Fruit fly (Drosophila melanogaster) whole organism, embryonic: ENCODE results near the gene CG7974.

Experiments
- BtbVII ChIP-seq: fragments of 200-800 bp; sonication (Bioruptor generic); optimal IDR thresholded peaks from 3 replicates; lab custom pipeline; 2017; ENCODE audit warnings: missing biosample characterization, mild to moderate bottlenecking, missing genetic modification characterization
- C15 ChIP-seq: fragments of 200-800 bp; sonication (Bioruptor generic); IDR thresholded peaks from 3 replicates; pipeline ENCODE4 v1.3.6; 2022; ENCODE audit warnings: missing biosample characterization, missing genetic modification characterization
- CG10267 ChIP-seq: fragments of 200-800 bp; sonication (Bioruptor generic); optimal IDR thresholded peaks from 2 replicates; lab custom pipeline; 2018; ENCODE audit warnings: missing biosample characterization, mild to moderate bottlenecking, missing genetic modification characterization, moderate library complexity
- CG10543 ChIP-seq: fragments of 200-800 bp; sonication (Bioruptor generic); optimal IDR thresholded peaks from 3 replicates; lab custom pipeline; 2017; ENCODE audit warnings: missing biosample characterization, mild to moderate bottlenecking, missing genetic modification characterization, moderate library complexity
- CG13287 ChIP-seq: fragments of 200-800 bp; sonication (Bioruptor generic); IDR thresholded peaks from 2 replicates; pipeline ENCODE4 v1.3.6; 2022; ENCODE audit warnings: missing biosample characterization, missing genetic modification characterization; ENCODE audit not compliant: partially characterized antibody
- CG13624 ChIP-seq: fragments of 200-800 bp; sonication (Bioruptor generic); optimal IDR thresholded peaks from 2 replicates; lab custom pipeline; 2016; ENCODE audit warnings: missing biosample characterization, missing genetic modification characterization
- CG14050 ChIP-seq: fragments of 200-800 bp; sonication (Bioruptor generic); IDR thresholded peaks from 3 replicates; pipeline ENCODE4 v1.3.6; 2022; ENCODE audit warnings: missing biosample characterization, missing genetic modification characterization
- CG1529 ChIP-seq: fragments of 200-800 bp; sonication (Bioruptor generic); optimal IDR thresholded peaks from 3 replicates; lab custom pipeline; 2018; ENCODE audit warnings: missing biosample characterization, missing genetic modification characterization
- CG17186 ChIP-seq: fragments of 200-800 bp; sonication (Bioruptor generic); optimal IDR thresholded peaks from 3 replicates; lab custom pipeline; 2017; ENCODE audit warnings: missing biosample characterization, missing genetic modification reagents, missing genetic modification characterization
- CG17568 ChIP-seq: fragments of 200-800 bp; sonication (Bioruptor generic); optimal IDR thresholded peaks from 2 replicates; lab custom pipeline; 2018; ENCODE audit warnings: missing biosample characterization, mild to moderate bottlenecking, missing genetic modification characterization, moderate library complexity
- CG18599 ChIP-seq: fragments of 200-800 bp; sonication (Bioruptor generic); optimal IDR thresholded peaks from 3 replicates; lab custom pipeline; 2017; ENCODE audit warnings: missing biosample characterization, missing genetic modification characterization, mild to moderate bottlenecking, moderate library complexity, missing genetic modification reagents
- CG2889 ChIP-seq: fragments of 200-800 bp; sonication (Bioruptor generic); IDR thresholded peaks from 3 replicates; pipeline ENCODE4 v1.3.6; 2022; ENCODE audit warnings: missing biosample characterization, missing genetic modification characterization
- CG3065 ChIP-seq: fragments of 200-800 bp; sonication (Bioruptor generic); optimal IDR thresholded peaks from 2 replicates; lab custom pipeline; 2016; ENCODE audit warnings: missing biosample characterization, missing genetic modification characterization
- CG4707 ChIP-seq: fragments of 200-800 bp; sonication (Bioruptor generic); optimal IDR thresholded peaks from 2 replicates; lab custom pipeline; 2018; ENCODE audit warnings: missing biosample characterization, mild to moderate bottlenecking, missing genetic modification characterization, moderate library complexity
- CG6175 ChIP-seq: fragments of 200-800 bp; sonication (Bioruptor generic); IDR thresholded peaks from 3 replicates; pipeline ENCODE4 v1.3.6; 2022; ENCODE audit warnings: missing biosample characterization, missing genetic modification characterization
- CG6765 ChIP-seq: fragments of 200-800 bp; sonication (Bioruptor generic); optimal IDR thresholded peaks from 3 replicates; lab custom pipeline; 2017; ENCODE audit warnings: missing biosample characterization, mild to moderate bottlenecking, missing genetic modification characterization
- CG8359 ChIP-seq: fragments of 200-800 bp; sonication (Bioruptor generic); optimal IDR thresholded peaks from 2 replicates; lab custom pipeline; 2017; ENCODE audit warnings: missing biosample characterization, mild to moderate bottlenecking, missing genetic modification characterization, borderline replicate concordance
- CG9609 ChIP-seq: fragments of 200-800 bp; sonication (Bioruptor generic); optimal IDR thresholded peaks from 3 replicates; lab custom pipeline; 2016; ENCODE audit warnings: missing biosample characterization, missing genetic modification characterization
- CG9797 ChIP-seq: fragments of 200-800 bp; sonication (Bioruptor generic); optimal IDR thresholded peaks from 3 replicates; lab custom pipeline; 2018; ENCODE audit warnings: missing biosample characterization, mild to moderate bottlenecking, missing genetic modification characterization
- CG9876 ChIP-seq: fragments of 200-800 bp; sonication (Bioruptor generic); optimal IDR thresholded peaks from 2 replicates; lab custom pipeline; 2016; ENCODE audit warnings: missing biosample characterization, missing genetic modification characterization
- Deaf1 ChIP-seq: fragments of 200-800 bp; optimal IDR thresholded peaks from 3 replicates; lab custom pipeline; 2019; ENCODE audit warnings: missing biosample characterization, mild to moderate bottlenecking, missing genetic modification characterization, moderate library complexity
- E2f2 ChIP-seq: fragments of 200-800 bp; sonication (Bioruptor generic); IDR thresholded peaks from 2 replicates; pipeline ENCODE4 v1.3.6; 2022; ENCODE audit warnings: missing biosample characterization, missing genetic modification characterization
- Fer1 ChIP-seq: fragments of 200-800 bp; sonication (Bioruptor generic); optimal IDR thresholded peaks from 2 replicates; lab custom pipeline; 2017; ENCODE audit warnings: missing biosample characterization, mild to moderate bottlenecking, missing genetic modification characterization
- HHEX ChIP-seq: fragments of 200-800 bp; sonication (Bioruptor generic); optimal IDR thresholded peaks from 3 replicates; lab custom pipeline; 2017; ENCODE audit warnings: missing biosample characterization, mild to moderate bottlenecking, missing genetic modification characterization, missing genetic modification reagents
- MBD-R2 ChIP-seq: fragments of 200-800 bp; sonication (Bioruptor generic); IDR thresholded peaks from 2 replicates; pipeline ENCODE4 v1.3.6; 2022; ENCODE audit warnings: missing biosample characterization, missing genetic modification characterization
- MESR4 ChIP-seq: fragments of 200-800 bp; sonication (Bioruptor generic); optimal IDR thresholded peaks from 2 replicates; lab custom pipeline; 2018; ENCODE audit warnings: missing biosample characterization, mild to moderate bottlenecking, missing genetic modification characterization, moderate library complexity
- Med ChIP-seq: fragments of 200-800 bp; sonication (Bioruptor generic); peaks from one replicate; lab custom pipeline; 2016; ENCODE audit warnings: missing biosample characterization, missing genetic modification characterization, mild to moderate bottlenecking, inconsistent platforms, moderate library complexity
- Nf-YC ChIP-seq: fragments of 200-800 bp; optimal IDR thresholded peaks from 3 replicates; lab custom pipeline; 2019; ENCODE audit warnings: missing biosample characterization, mild to moderate bottlenecking, missing genetic modification characterization, moderate library complexity
- Opbp ChIP-seq: fragments of 200-800 bp; sonication (Bioruptor generic); IDR thresholded peaks from 3 replicates; pipeline ENCODE4 v1.3.6; 2022; ENCODE audit warnings: missing biosample characterization, missing genetic modification characterization; ENCODE audit not compliant: partially characterized antibody
- Sin3A ChIP-seq: fragments of >200 bp; optimal IDR thresholded peaks from 2 replicates; lab custom pipeline; 2018
- Six4 ChIP-seq: fragments of 200-800 bp; sonication (Bioruptor generic); optimal IDR thresholded peaks from 2 replicates; lab custom pipeline; 2016; ENCODE audit warnings: missing biosample characterization, missing genetic modification characterization
- Sox102F ChIP-seq: fragments of 200-800 bp; sonication (Bioruptor generic); optimal IDR thresholded peaks from 2 replicates; lab custom pipeline; 2018; ENCODE audit warnings: missing biosample characterization, mild to moderate bottlenecking, missing genetic modification characterization, moderate library complexity
- Trl ChIP-seq, 3 experiments: fragments of >200 bp in 2 of 3; fragments of 200-800 bp in 1 of 3; sonication (Bioruptor generic) in 1 of 3; optimal IDR thresholded peaks; 2 replicates in 1 of 3; 3 replicates in 2 of 3; lab custom pipeline; 2016 to 2017; ENCODE audit warnings: missing biosample characterization in 1 of 3, missing genetic modification characterization in 1 of 3
- Vsx1 ChIP-seq: fragments of 200-800 bp; sonication (Bioruptor generic); optimal IDR thresholded peaks from 2 replicates; lab custom pipeline; 2017; ENCODE audit warnings: missing biosample characterization, mild to moderate bottlenecking, missing genetic modification characterization, missing genetic modification reagents
- al ChIP-seq: fragments of 200-800 bp; sonication (Bioruptor generic); IDR thresholded peaks from 2 replicates; pipeline ENCODE4 v1.3.6; 2022; ENCODE audit warnings: missing biosample characterization, missing genetic modification characterization
- chinmo ChIP-seq: fragments of 200-800 bp; sonication (Bioruptor generic); IDR thresholded peaks from 4 replicates; pipeline ENCODE4 v1.3.6; 2022; ENCODE audit warnings: missing biosample characterization, missing genetic modification characterization; ENCODE audit not compliant: partially characterized antibody
- chn ChIP-seq: fragments of 200-800 bp; sonication (Bioruptor generic); optimal IDR thresholded peaks from 2 replicates; lab custom pipeline; 2016; ENCODE audit warnings: missing biosample characterization, missing genetic modification characterization
- croc ChIP-seq: fragments of 200-800 bp; sonication (Bioruptor generic); conservative IDR thresholded peaks from 3 replicates; pipeline ENCODE4 v1.3.6; 2022; ENCODE audit warnings: missing biosample characterization, missing genetic modification characterization
- dpn ChIP-seq, 2 experiments: fragments of 200-800 bp; sonication (Bioruptor generic); optimal IDR thresholded peaks; 3 replicates each; lab custom pipeline; 2016; ENCODE audit warnings: missing biosample characterization in 2 of 2, missing genetic modification characterization in 2 of 2
- gsb-n ChIP-seq: fragments of 200-800 bp; sonication (Bioruptor generic); optimal IDR thresholded peaks from 3 replicates; lab custom pipeline; 2018; ENCODE audit warnings: missing biosample characterization, mild to moderate bottlenecking, missing genetic modification characterization
- ham ChIP-seq: fragments of 200-800 bp; sonication (Bioruptor generic); IDR thresholded peaks from 2 replicates; pipeline ENCODE4 v1.3.6; 2022; ENCODE audit warnings: missing biosample characterization, missing genetic modification characterization
- nom ChIP-seq: fragments of 200-800 bp; sonication (Bioruptor generic); optimal IDR thresholded peaks from 2 replicates; lab custom pipeline; 2017; ENCODE audit warnings: missing biosample characterization, missing genetic modification characterization, mild to moderate bottlenecking, moderate library complexity, missing genetic modification reagents
- peb ChIP-seq: fragments of 200-800 bp; sonication (Bioruptor generic); IDR thresholded peaks from 2 replicates; pipeline ENCODE4 v1.3.6; 2022; ENCODE audit warnings: missing biosample characterization, missing genetic modification characterization
- pzg ChIP-seq: fragments of 200-800 bp; sonication (Bioruptor generic); optimal IDR thresholded peaks from 3 replicates; lab custom pipeline; 2018; ENCODE audit warnings: missing biosample characterization, mild to moderate bottlenecking, missing genetic modification characterization, moderate library complexity
- seq ChIP-seq: fragments of 200-800 bp; sonication (Bioruptor generic); IDR thresholded peaks from 2 replicates; pipeline ENCODE4 v1.3.6; 2022; ENCODE audit warnings: missing biosample characterization, missing genetic modification characterization
- shn ChIP-seq: fragments of 200-800 bp; sonication (Bioruptor generic); optimal IDR thresholded peaks from 3 replicates; lab custom pipeline; 2016; ENCODE audit warnings: missing biosample characterization, missing genetic modification characterization
- stwl ChIP-seq: fragments of 200-800 bp; sonication (Bioruptor generic); optimal IDR thresholded peaks from 3 replicates; lab custom pipeline; 2018; ENCODE audit warnings: missing biosample characterization, mild to moderate bottlenecking, missing genetic modification characterization, moderate library complexity
- tx ChIP-seq: fragments of 200-800 bp; sonication (Bioruptor generic); optimal IDR thresholded peaks from 2 replicates; lab custom pipeline; 2016; ENCODE audit warnings: missing biosample characterization, missing genetic modification characterization
- wek ChIP-seq: fragments of 200-800 bp; sonication (Bioruptor generic); optimal IDR thresholded peaks from 3 replicates; lab custom pipeline; 2018; ENCODE audit warnings: missing biosample characterization, mild to moderate bottlenecking, missing genetic modification characterization, moderate library complexity
- zf30C ChIP-seq: fragments of 200-800 bp; sonication (Bioruptor generic); optimal IDR thresholded peaks from 3 replicates; lab custom pipeline; 2018; ENCODE audit warnings: missing biosample characterization, mild to moderate bottlenecking, missing genetic modification characterization

Gene CG7974

dm6 chr3L:1652700-1653200, 12.2 kb upstream of the CG7974 start, which contains the start of the genes CG7970 and Vta1 (continued):
- TF ChIP-seq Sox102F (no peak), CG18599 (GFP tag; lab: Kevin White, UChicago) (no peak), chn (no peak), C15 (GFP tag; lab: Robert Waterston, UW) (no peak), CG14050 (no peak), BtbVII (no peak), tx (no peak), seq (GFP tag; lab: Robert Waterston, UW) (no peak), Nf-YC (tag; lab: Kevin White, UChicago) (no peak), CG13287 (GFP tag; lab: Robert Waterston, UW) (peak; percentile 43; the same call in 1 of the 2 replicates), CG3065 (GFP tag; lab: Kevin White, UChicago) (no peak), CG8359 (GFP tag; lab: Kevin White, UChicago) (no peak), al (no peak), Deaf1 (peak; percentile 74), CG6765 (GFP tag; lab: Kevin White, UChicago) (no peak), CG10267 (tag; lab: Kevin White, UChicago) (peak; percentile 12), wek (GFP tag; lab: Kevin White, UChicago) (no peak), CG1529 (GFP tag; lab: Kevin White, UChicago) (no peak), CG9876 (no peak), CG17186 (no peak), CG4707 (GFP tag; lab: Kevin White, UChicago) (no peak), CG6175 (GFP tag; lab: Robert Waterston, UW) (no peak), shn (no peak), E2f2 (GFP tag; lab: Robert Waterston, UW) (peak; percentile 42; the same call in 1 of the 2 replicates), CG17568 (GFP tag; lab: Kevin White, UChicago) (no peak), chinmo (GFP tag; lab: Robert Waterston, UW) (no peak), Fer1 (GFP tag; lab: Kevin White, UChicago) (no peak), zf30C (GFP tag; lab: Kevin White, UChicago) (no peak), Opbp (GFP tag; lab: Robert Waterston, UW) (0 out of 3 replicates have a peak, but pooled peaks have one; percentile 44), Vsx1 (no peak), gsb-n (tag; lab: Kevin White, UChicago) (no peak), CG10543 (no peak), CG2889 (GFP tag; lab: Robert Waterston, UW) (no peak), Sin3A (peak; percentile 47), nom (peak; percentile 98), croc (GFP tag; lab: Robert Waterston, UW) (no peak), HHEX (GFP tag; lab: Kevin White, UChicago) (no peak), CG9797 (peak; percentile 80), CG13624 (GFP tag; lab: Kevin White, UChicago) (no peak), pzg (peak; percentile 79), Trl (optimal IDR thresholded peaks at IDR 0.05; lab: Kevin White, UChicago) (peak in 1 of 2 experiments; percentile 22), Trl (GFP tag; optimal IDR thresholded peaks at IDR 0.05; lab: Kevin White, UChicago) (no peak), MBD-R2 (GFP tag; lab: Robert Waterston, UW) (peak; percentile 82), Med (peak; percentile 56), peb (GFP tag; lab: Robert Waterston, UW) (no peak), Six4 (GFP tag; lab: Kevin White, UChicago) (no peak), CG9609 (GFP tag; lab: Kevin White, UChicago) (no peak), MESR4 (GFP tag; lab: Kevin White, UChicago) (peak; percentile 68), ham (GFP tag; lab: Robert Waterston, UW) (no peak), stwl (no peak), dpn (GFP tag; optimal IDR thresholded peaks at IDR 0.05; lab: Kevin White, UChicago) (no peak)
